Fruit fly (Drosophila melanogaster) whole organism, prepupa: ENCODE data around the gene CG10866.

ENCODE experiments used
- CG1621 ChIP-seq: fragments of 200-800 bp; sonication (Bioruptor generic); optimal IDR thresholded peaks from 3 replicates; lab custom pipeline; 2018; ENCODE audit warnings: missing biosample characterization, mild to moderate bottlenecking, missing genetic modification characterization
- CG6163 ChIP-seq: fragments of 200-800 bp; sonication (Bioruptor generic); IDR thresholded peaks from 3 replicates; pipeline ENCODE4 v1.3.6; 2022; ENCODE audit warnings: missing biosample characterization, missing genetic modification characterization
- CG8319 ChIP-seq: fragments of 200-800 bp; sonication (Bioruptor generic); optimal IDR thresholded peaks from 3 replicates; lab custom pipeline; 2016; ENCODE audit warnings: missing biosample characterization, missing genetic modification characterization
- CG8632 ChIP-seq: fragments of 200-800 bp; sonication (Bioruptor generic); optimal IDR thresholded peaks from 3 replicates; lab custom pipeline; 2016; ENCODE audit warnings: missing biosample characterization, missing genetic modification characterization
- Eip75B ChIP-seq: fragments of 200-800 bp; sonication (Bioruptor generic); optimal IDR thresholded peaks from 3 replicates; lab custom pipeline; 2016; ENCODE audit warnings: missing biosample characterization, missing genetic modification characterization
- Eip78C ChIP-seq: fragments of 200-800 bp; sonication (Bioruptor generic); peaks from one replicate; lab custom pipeline; 2016; ENCODE audit warnings: missing biosample characterization, missing genetic modification characterization
- Ets21C ChIP-seq: fragments of 200-800 bp; sonication (Bioruptor generic); optimal IDR thresholded peaks from 3 replicates; lab custom pipeline; 2016; ENCODE audit warnings: missing biosample characterization, missing genetic modification characterization
- dsx ChIP-seq: fragments of 200-800 bp; optimal IDR thresholded peaks from 3 replicates; lab custom pipeline; 2019; ENCODE audit warnings: missing biosample characterization, mild to moderate bottlenecking, missing genetic modification characterization, moderate library complexity; ENCODE audit not compliant: poor library complexity, severe bottlenecking
- eg ChIP-seq: fragments of 200-800 bp; sonication (Bioruptor generic); IDR thresholded peaks from 3 replicates; pipeline ENCODE4 v1.3.6; 2022; ENCODE audit warnings: missing biosample characterization, missing genetic modification characterization
- fkh ChIP-seq: fragments of 200-800 bp; sonication (Bioruptor generic); optimal IDR thresholded peaks from 3 replicates; lab custom pipeline; 2017; ENCODE audit warnings: missing biosample characterization, mild to moderate bottlenecking, missing genetic modification characterization, moderate library complexity

- no peak for TF ChIP-seq eg
- no peak for TF ChIP-seq fkh (GFP tag; lab: Kevin White, UChicago)
- TF ChIP-seq Eip78C (GFP tag; lab: Kevin White, UChicago), result no peak
- TF ChIP-seq Eip75B, result no peak
- no peak for TF ChIP-seq CG8632
- no peak for TF ChIP-seq CG1621 (tag; lab: Kevin White, UChicago)
- no peak for TF ChIP-seq CG8319 (GFP tag; lab: Kevin White, UChicago)
- TF ChIP-seq CG6163 (GFP tag; lab: Robert Waterston, UW), result no peak
- TF ChIP-seq dsx, result no peak
- TF ChIP-seq Ets21C (GFP tag; lab: Kevin White, UChicago), result no peak
Observed at dm6 chr3L:3887392-3887791, 50.4 kb downstream of the CG10866 start.
